Worm (Caenorhabditis elegans) whole organism, L4/young adult: ENCODE measurements around the gene W03H9.1.
A peak's percentile ranks its signal among the peaks of the same experiment; 100 is the strongest.

Source experiments
- W03F9.2 ChIP-seq: fragments of 150-350 bp; optimal IDR thresholded peaks from 2 replicates; lab custom pipeline; 2014; ENCODE audit warnings: missing biosample characterization, missing genetic modification characterization
- dao-5 ChIP-seq: sonication (generic microtip); optimal IDR thresholded peaks from 2 replicates; lab custom pipeline; 2016; ENCODE audit warnings: missing genotype, missing genetic modification characterization, moderate library complexity, missing compliant biosample characterization
- him-1 ChIP-seq: sonication (generic microtip); optimal IDR thresholded peaks from 2 replicates; lab custom pipeline; 2016; ENCODE audit warnings: missing genotype, missing genetic modification reagents, missing genetic modification characterization, missing compliant biosample characterization

W03H9.1 gene

ce11 chrII:14150031-14150430 is at the start of gene W03H9.1:
Gene W03H9.1 (minus strand): TSS chrII:14150131.
- TF ChIP-seq him-1 (tag; lab: Kevin White, UChicago) (no peak), dao-5 (tag; lab: Kevin White, UChicago) (no peak), W03F9.2 (tag; lab: Kevin White, UChicago) (no peak)

- TF ChIP-seq W03F9.2 (tag; lab: Kevin White, UChicago), result no peak
- TF ChIP-seq dao-5 (tag; lab: Kevin White, UChicago), result no peak
- TF ChIP-seq him-1 (tag; lab: Kevin White, UChicago), result no peak
These were observed 47.7 kb upstream of the W03H9.1 start, which contains the start of gene ace-4 for ce11 chrII:14197499-14198096. Gene ace-4 (plus strand): TSS chrII:14198046.

- TF ChIP-seq him-1 (tag; lab: Kevin White, UChicago) (no peak), dao-5 (tag; lab: Kevin White, UChicago) (no peak)
These were observed 46.0 kb upstream of the W03H9.1 start for ce11 chrII:14195931-14196330.

- TF ChIP-seq W03F9.2 (tag; lab: Kevin White, UChicago) (no peak), dao-5 (tag; lab: Kevin White, UChicago) (no peak), him-1 (tag; lab: Kevin White, UChicago) (no peak)
These were observed 37.5 kb upstream of the W03H9.1 start for ce11 chrII:14187456-14187855.

ce11 chrII:14186937-14187336 is 37.0 kb upstream of the W03H9.1 start:
- TF ChIP-seq dao-5 (tag; lab: Kevin White, UChicago), result no peak
- no peak for TF ChIP-seq him-1 (tag; lab: Kevin White, UChicago)
- TF ChIP-seq W03F9.2 (tag; lab: Kevin White, UChicago), result no peak

ce11 chrII:14178233-14178969 is 28.5 kb upstream of the W03H9.1 start, which contains the start of gene efhd-1:
Gene efhd-1 (plus strand): TSS chrII:14178814.
- no peak for TF ChIP-seq dao-5 (tag; lab: Kevin White, UChicago)
- no peak for TF ChIP-seq him-1 (tag; lab: Kevin White, UChicago)
- no peak for TF ChIP-seq W03F9.2 (tag; lab: Kevin White, UChicago)

- TF ChIP-seq W03F9.2 (tag; lab: Kevin White, UChicago), result no peak
- TF ChIP-seq him-1 (tag; lab: Kevin White, UChicago), result no peak
- TF ChIP-seq dao-5 (tag; lab: Kevin White, UChicago), result no peak
These were observed 26.7 kb upstream of the W03H9.1 start for ce11 chrII:14176642-14177041.

ce11 chrII:14175099-14175498 is 25.2 kb upstream of the W03H9.1 start, which contains the start of gene Y48B6A.5:
Gene Y48B6A.5 (minus strand): TSS chrII:14175199.
- TF ChIP-seq him-1 (tag; lab: Kevin White, UChicago) (no peak), dao-5 (tag; lab: Kevin White, UChicago) (no peak), W03F9.2 (tag; lab: Kevin White, UChicago) (no peak)

ce11 chrII:14173176-14173575 is 23.2 kb upstream of the W03H9.1 start:
- TF ChIP-seq him-1 (tag; lab: Kevin White, UChicago) (no peak), dao-5 (tag; lab: Kevin White, UChicago) (no peak), W03F9.2 (tag; lab: Kevin White, UChicago) (no peak)

- TF ChIP-seq him-1 (tag; lab: Kevin White, UChicago), result no peak
- no peak for TF ChIP-seq dao-5 (tag; lab: Kevin White, UChicago)
- no peak for TF ChIP-seq W03F9.2 (tag; lab: Kevin White, UChicago)
These were observed 21.6 kb upstream of the W03H9.1 start, which contains the start of gene eat-2 for ce11 chrII:14171558-14171957. Gene eat-2 (minus strand): TSS chrII:14171658.

- TF ChIP-seq dao-5 (tag; lab: Kevin White, UChicago) (no peak), him-1 (tag; lab: Kevin White, UChicago) (no peak), W03F9.2 (tag; lab: Kevin White, UChicago) (no peak)
These were observed 15.5 kb upstream of the W03H9.1 start for ce11 chrII:14165430-14165929.

- TF ChIP-seq dao-5 (tag; lab: Kevin White, UChicago), result peak; percentile 17
- TF ChIP-seq W03F9.2 (tag; lab: Kevin White, UChicago), result no peak
- TF ChIP-seq him-1 (tag; lab: Kevin White, UChicago), result no peak
These were observed 5.5 kb upstream of the W03H9.1 start, which contains the start of the genes rpl-43 and xrn-2 for ce11 chrII:14155259-14156023. Gene rpl-43 (plus strand): TSS chrII:14155294. Gene xrn-2 (plus strand): TSS chrII:14155768.
